Worm (Caenorhabditis elegans): ENCODE data around the gene F46B6.5.

- no peak for TF ChIP-seq ama-1 (optimal IDR thresholded peaks at IDR 0.05)
- no peak for TF ChIP-seq ceh-9 (tag; optimal IDR thresholded peaks at IDR 0.05)
- TF ChIP-seq fkh-10 (GFP tag; optimal IDR thresholded peaks at IDR 0.05): no peak
- no peak for TF ChIP-seq fkh-6 (tag; optimal IDR thresholded peaks at IDR 0.05)
- TF ChIP-seq pha-4 (tag; optimal IDR thresholded peaks at IDR 0.05): no peak
- no peak for TF ChIP-seq ztf-16 (tag; optimal IDR thresholded peaks at IDR 0.05)
- TF ChIP-seq elt-2 (tag; optimal IDR thresholded peaks at IDR 0.05): no peak
- TF ChIP-seq pax-1 (tag; optimal IDR thresholded peaks at IDR 0.05): no peak
- TF ChIP-seq hlh-30 (tag; optimal IDR thresholded peaks at IDR 0.05; ENCODE audit: insufficient read depth): no peak
- no peak for TF ChIP-seq K02D7.2 (tag; optimal IDR thresholded peaks at IDR 0.05)
- no peak for TF ChIP-seq C08G9.2 (tag; optimal IDR thresholded peaks at IDR 0.05)
- no peak for TF ChIP-seq pqm-1 (tag; optimal IDR thresholded peaks at IDR 0.05)
Measured at ce11 chrV:9753554-9753953, 29.3 kb downstream of the F46B6.5 start.

Data from whole organism, late embryonic.